Worm (Caenorhabditis elegans) whole organism, young adult: ENCODE data around the gene C11H1.7.

Experiments used
- F55B11.4 ChIP-seq: sonication (generic microtip); optimal IDR thresholded peaks from 2 replicates; lab custom pipeline; 2016; ENCODE audit warnings: missing compliant biosample characterization, missing genetic modification characterization, borderline replicate concordance; ENCODE audit not compliant: insufficient read depth
- atf-7 ChIP-seq: sonication (generic microtip); optimal IDR thresholded peaks from 2 replicates; lab custom pipeline; 2017; ENCODE audit warnings: mild to moderate bottlenecking, missing genetic modification characterization, missing compliant biosample characterization
- athp-1 ChIP-seq: sonication (generic microtip); optimal IDR thresholded peaks from 2 replicates; lab custom pipeline; 2017; ENCODE audit warnings: mild to moderate bottlenecking, missing genetic modification characterization, missing compliant biosample characterization
- bed-1 ChIP-seq: fragments of 200-800 bp; sonication (Bioruptor generic); IDR thresholded peaks from 2 replicates; pipeline ENCODE4 v1.3.6; 2022; ENCODE audit warnings: missing genetic modification reagents, missing genetic modification characterization, missing compliant biosample characterization
- hlh-12 ChIP-seq: sonication (generic microtip); optimal IDR thresholded peaks from 2 replicates; lab custom pipeline; 2016; ENCODE audit warnings: missing genetic modification characterization, missing compliant biosample characterization
- lin-26 ChIP-seq: fragments of 200-800 bp; sonication (Bioruptor generic); IDR thresholded peaks from 2 replicates; pipeline ENCODE4 v1.3.6; 2022; ENCODE audit warnings: missing genetic modification reagents, missing genetic modification characterization, missing compliant biosample characterization
- madf-6 ChIP-seq: fragments of 200-800 bp; sonication (Bioruptor generic); IDR thresholded peaks from 2 replicates; pipeline ENCODE4 v1.3.6; 2022; ENCODE audit warnings: missing genetic modification reagents, missing genetic modification characterization, missing compliant biosample characterization
- nhr-27 ChIP-seq: fragments of 200-800 bp; sonication (Bioruptor generic); optimal IDR thresholded peaks from 2 replicates; lab custom pipeline; 2018; ENCODE audit warnings: mild to moderate bottlenecking, missing genetic modification characterization, moderate library complexity, missing compliant biosample characterization
- pha-4 ChIP-seq: fragments of 150-350 bp; sonication (generic microtip); optimal IDR thresholded peaks from 2 replicates; lab custom pipeline; 2014; ENCODE audit warnings: missing biosample characterization, missing genetic modification reagents, missing genetic modification characterization
- unc-130 ChIP-seq: sonication (generic microtip); optimal IDR thresholded peaks from 2 replicates; lab custom pipeline; 2016; ENCODE audit warnings: missing genetic modification reagents, missing genetic modification characterization, missing compliant biosample characterization
- ztf-22 ChIP-seq: fragments of 200-800 bp; sonication (Bioruptor generic); optimal IDR thresholded peaks from 2 replicates; lab custom pipeline; 2018; ENCODE audit warnings: mild to moderate bottlenecking, missing genetic modification characterization, moderate library complexity, missing compliant biosample characterization

DNA sequence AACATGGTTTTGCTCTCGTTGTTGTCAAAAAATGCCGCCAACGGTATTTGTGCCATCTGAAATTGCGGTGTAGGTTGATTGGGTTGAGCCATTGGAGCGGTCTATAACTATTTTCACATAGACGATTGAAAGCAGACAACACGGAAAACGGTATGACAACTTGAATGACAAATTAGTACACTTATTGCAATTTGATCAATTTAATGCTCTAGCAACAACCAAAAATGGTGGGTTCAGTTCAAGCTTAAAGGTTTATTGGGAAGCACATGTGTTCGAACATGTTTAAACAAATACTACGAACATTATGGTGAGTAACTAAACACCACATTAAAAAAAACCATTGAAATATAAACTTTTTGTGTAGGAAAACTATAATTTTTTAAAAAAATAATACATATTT lies 13.2 kb downstream of the C11H1.7 start, which contains the start of gene sel-7:
- no peak for TF ChIP-seq atf-7
- no peak for TF ChIP-seq bed-1 (GFP tag; lab: Robert Waterston, UW)
- no peak for TF ChIP-seq madf-6 (GFP tag; lab: Robert Waterston, UW)
- TF ChIP-seq nhr-27, result no peak
- TF ChIP-seq unc-130 (GFP tag; lab: Kevin White, UChicago), result no peak
- no peak for TF ChIP-seq F55B11.4
- TF ChIP-seq hlh-12, result no peak
- no peak for TF ChIP-seq pha-4
- TF ChIP-seq lin-26 (GFP tag; lab: Robert Waterston, UW), result no peak
- TF ChIP-seq athp-1 (tag; lab: Kevin White, UChicago), result no peak
- TF ChIP-seq ztf-22 (GFP tag; lab: Kevin White, UChicago), result no peak
